Fruit fly (Drosophila melanogaster) S2 (cell line): Measurements from ENCODE around the gene fkh.

Experiments used
- CG8478 ChIP-seq: fragments of >200 bp; optimal IDR thresholded peaks from 2 replicates; lab custom pipeline; 2018
- CTCF ChIP-seq, 2 experiments: fragments of >200 bp; optimal IDR thresholded peaks; 2 replicates each; lab custom pipeline; 2018

The fkh gene

DNA sequence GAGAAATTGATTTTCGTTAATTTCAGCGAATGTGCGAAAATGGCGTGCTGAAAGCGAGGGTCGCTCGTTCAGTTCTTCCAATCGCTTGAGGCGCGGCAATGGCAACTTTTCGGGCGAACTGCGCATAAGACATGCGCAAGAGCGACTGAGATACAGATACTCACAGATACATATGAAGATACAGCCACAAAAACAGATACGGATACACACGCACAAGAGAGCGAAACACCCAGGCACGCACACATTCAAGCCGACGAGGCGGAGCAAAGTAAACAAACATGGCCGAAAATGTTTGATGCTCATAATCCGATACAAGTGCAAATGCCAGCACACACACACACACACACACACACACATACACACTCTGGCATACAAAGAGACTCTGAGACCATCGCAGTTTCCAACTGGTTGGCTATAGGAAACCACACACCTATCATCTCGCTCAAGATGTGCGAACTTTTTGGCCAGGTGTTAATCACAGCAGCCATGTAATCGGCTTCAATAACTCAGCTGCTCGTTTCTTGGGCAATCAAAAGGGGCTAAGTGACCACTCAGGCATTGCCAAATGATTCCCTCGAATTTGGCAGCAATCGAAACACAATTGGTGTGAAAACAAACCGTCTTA is 37.8 kb downstream of the fkh start:
- TF ChIP-seq CTCF (optimal IDR thresholded peaks at IDR 0.05; lab: Kevin White, UChicago) (no peak), CG8478 (lab: Kevin White, UChicago) (no peak)

DNA sequence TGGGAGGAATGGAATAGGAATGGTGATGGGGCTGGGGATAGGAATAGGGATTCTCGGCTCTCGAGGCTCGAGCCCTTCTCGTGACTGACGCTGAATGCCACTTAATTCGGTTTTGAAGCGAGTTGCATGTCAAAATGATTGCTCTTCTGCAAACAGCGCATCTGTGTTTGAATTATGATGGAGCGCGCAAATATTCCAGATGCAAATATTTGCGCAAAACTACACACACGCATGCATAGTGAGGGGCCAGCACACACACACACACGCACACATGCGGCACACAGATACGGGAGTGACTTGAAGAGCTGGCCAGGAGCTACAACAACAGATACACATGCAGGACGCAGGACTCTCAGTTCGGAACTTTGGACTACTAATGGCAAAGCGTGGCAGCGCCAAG is 39.4 kb downstream of the fkh start:
- TF ChIP-seq CTCF (optimal IDR thresholded peaks at IDR 0.05; lab: Kevin White, UChicago) (no peak), CG8478 (lab: Kevin White, UChicago) (no peak)

DNA sequence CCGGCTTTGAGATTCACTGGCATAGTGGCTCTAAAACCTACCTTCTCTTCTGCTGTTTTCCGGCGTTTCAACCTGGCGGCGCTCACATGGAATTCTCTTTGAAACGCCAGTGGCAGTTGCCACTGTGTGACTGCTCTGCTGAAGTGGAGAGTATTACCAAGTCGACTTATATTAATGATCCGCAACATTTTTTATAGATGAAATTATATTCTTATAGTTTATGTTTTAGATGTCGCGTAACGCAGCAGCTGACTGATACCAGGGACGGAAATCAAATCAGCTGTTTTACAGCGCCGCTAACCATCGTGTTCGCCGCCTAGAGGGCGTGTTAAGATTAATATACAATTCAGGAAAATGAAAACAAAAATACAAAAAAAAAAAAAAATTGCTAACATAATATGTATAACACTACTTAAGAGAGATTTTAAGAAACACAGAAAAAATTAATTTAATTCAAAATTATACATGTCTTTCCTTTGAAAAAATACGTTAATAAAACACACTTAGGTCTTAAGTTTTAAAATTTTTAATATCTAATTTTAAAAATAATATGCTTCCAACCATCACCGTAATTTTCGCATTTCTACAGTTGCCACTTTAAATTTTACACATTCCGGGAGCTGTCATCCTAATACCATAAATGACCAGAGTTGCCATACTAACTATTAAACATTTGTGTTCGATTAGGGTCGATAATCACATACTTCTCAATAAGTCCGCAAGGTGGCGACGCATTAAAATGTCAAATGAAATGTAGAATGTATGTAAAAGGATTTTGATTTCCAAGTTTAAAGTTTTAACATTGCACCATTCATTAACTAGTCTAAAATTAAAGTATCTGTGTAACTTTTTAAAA is 40.3 kb downstream of the fkh start, which contains the start of gene mIF2:
TSS of gene mIF2 (minus strand) at position 280 of the 856 bp plus-strand sequence.
- TF ChIP-seq CG8478 (lab: Kevin White, UChicago), result no peak
- TF ChIP-seq CTCF (optimal IDR thresholded peaks at IDR 0.05; lab: Kevin White, UChicago), result peak; percentile 91 to 94

DNA sequence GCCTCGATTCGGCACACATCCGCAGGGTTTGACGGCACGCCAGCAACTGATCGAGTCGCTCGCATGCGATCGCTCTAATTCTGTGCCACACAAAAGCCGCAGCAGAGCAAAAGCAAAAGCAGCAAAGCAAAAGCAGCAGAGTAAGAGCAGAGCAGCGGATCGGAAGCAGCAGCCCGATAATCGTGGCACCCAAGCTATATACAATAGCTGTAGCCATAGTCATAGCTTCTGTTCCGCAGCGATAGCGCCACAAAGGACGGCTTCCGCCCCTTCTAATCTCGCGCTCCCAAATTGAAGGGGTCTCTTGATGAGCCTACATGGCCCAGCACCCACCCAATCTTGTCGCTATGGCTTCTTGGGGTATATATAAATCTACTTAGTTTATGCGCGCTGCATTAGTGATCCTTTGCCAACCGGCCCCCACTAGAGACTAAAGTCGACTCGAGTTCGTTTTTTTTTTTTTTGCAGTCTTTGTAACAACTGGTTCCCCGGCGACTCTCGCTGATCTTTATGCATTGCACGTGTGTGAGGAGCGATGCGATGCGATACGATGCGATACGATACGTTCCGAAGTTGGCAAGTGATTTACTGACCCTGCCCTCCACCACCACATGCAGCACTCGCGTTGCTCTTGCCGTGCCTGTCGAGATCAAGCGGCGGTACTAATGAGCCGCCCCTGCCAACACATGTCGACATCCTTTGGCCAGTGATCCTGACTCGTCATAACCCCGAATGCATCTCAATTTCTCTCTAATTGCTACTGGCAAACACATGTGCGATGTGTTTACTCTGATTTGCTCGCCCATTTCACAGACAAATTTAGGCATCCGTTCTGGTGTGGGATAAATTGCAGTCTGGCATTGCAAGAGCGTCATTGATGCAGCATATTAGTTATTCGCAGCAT is 44.5 kb downstream of the fkh start, which contains the start of gene Ppn:
TSS of gene Ppn (minus strand) at position 51 of the 904 bp plus-strand sequence.
- TF ChIP-seq CG8478 (lab: Kevin White, UChicago) (no peak), CTCF (optimal IDR thresholded peaks at IDR 0.05; lab: Kevin White, UChicago) (no peak)

DNA sequence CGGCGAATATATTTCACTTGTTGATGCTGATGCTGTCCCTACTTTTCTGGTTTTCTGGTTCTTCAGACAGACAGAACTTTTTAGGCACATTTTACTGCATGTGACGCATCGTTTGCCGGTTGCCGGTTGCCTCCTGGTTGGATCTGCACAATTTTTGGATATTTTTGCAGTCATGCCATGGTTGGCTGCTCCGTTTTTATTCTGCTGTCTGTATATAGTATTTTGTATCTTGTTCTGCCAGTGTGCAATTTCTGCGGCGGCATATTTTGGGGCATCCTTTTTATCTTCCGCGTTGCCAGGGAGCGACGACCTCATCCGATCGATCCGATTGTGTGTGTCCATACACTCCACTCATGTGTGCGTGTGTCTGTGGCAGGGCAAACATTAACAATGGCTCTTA is 48.3 kb downstream of the fkh start:
- TF ChIP-seq CG8478 (lab: Kevin White, UChicago) (no peak), CTCF (optimal IDR thresholded peaks at IDR 0.05; lab: Kevin White, UChicago) (no peak)
